Worm (Caenorhabditis elegans): Measurements from ENCODE around the gene cysl-1.

cysl-1 gene

DNA sequence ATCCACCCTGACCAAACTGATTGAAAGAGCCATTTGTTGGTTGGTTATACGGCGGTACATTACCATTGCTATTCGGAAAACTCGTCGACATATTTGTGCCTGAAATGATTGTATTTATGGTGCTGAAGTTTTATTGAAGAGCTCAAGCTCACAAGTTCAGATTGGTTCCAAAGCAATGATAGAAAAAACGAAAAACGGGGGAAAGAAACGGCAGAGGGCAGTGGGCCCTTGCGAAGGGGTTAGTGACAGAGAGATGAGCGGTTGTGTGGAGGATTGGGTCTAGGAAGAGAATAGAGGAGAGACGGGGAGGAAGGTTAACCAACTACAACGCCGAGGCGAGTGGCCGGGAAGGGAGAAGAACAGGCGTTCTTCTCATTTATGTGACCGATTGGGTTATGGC lies 23.0 kb downstream of the cysl-1 start, which contains the start of gene nra-3:
TSS of gene nra-3 (minus strand) at position 101 of the 400 bp plus-strand sequence.
- no peak for TF ChIP-seq lin-15B (tag; optimal IDR thresholded peaks at IDR 0.05)
- TF ChIP-seq nhr-76 (tag; optimal IDR thresholded peaks at IDR 0.05), result no peak
- TF ChIP-seq egl-27 (tag; optimal IDR thresholded peaks at IDR 0.05), result no peak
- TF ChIP-seq ZK546.5 (tag; optimal IDR thresholded peaks at IDR 0.05), result no peak
- no peak for TF ChIP-seq sea-2 (GFP tag; optimal IDR thresholded peaks at IDR 0.05)
- no peak for TF ChIP-seq mml-1 (tag; optimal IDR thresholded peaks at IDR 0.05)
- TF ChIP-seq tbx-2 (tag; optimal IDR thresholded peaks at IDR 0.05), result no peak
- TF ChIP-seq nhr-23 (tag; optimal IDR thresholded peaks at IDR 0.05), result no peak
- no peak for TF ChIP-seq nhr-11 (tag; optimal IDR thresholded peaks at IDR 0.05)
- TF ChIP-seq pha-4 (tag; optimal IDR thresholded peaks at IDR 0.05), result no peak
- no peak for TF ChIP-seq skn-1 (tag; optimal IDR thresholded peaks at IDR 0.05)
- TF ChIP-seq ceh-9 (tag; optimal IDR thresholded peaks at IDR 0.05), result no peak
- TF ChIP-seq unc-39 (tag; optimal IDR thresholded peaks at IDR 0.05), result no peak

- TF ChIP-seq aly-2 (tag; optimal IDR thresholded peaks at IDR 0.05), result no peak
- peak; percentile 3 for TF ChIP-seq skn-1 (tag; optimal IDR thresholded peaks at IDR 0.05)
Measured at ce11 chrX:9927993-9928392, 26.3 kb downstream of the cysl-1 start.

ce11 chrX:9924962-9925361 lies 29.4 kb downstream of the cysl-1 start, which contains the start of gene ugt-23:
ugt-23 (minus strand) TSS chrX:9925173.
- no peak for TF ChIP-seq elt-3 (tag; optimal IDR thresholded peaks at IDR 0.05)
- TF ChIP-seq nhr-28 (tag; optimal IDR thresholded peaks at IDR 0.05), result no peak
- TF ChIP-seq nhr-12 (tag; optimal IDR thresholded peaks at IDR 0.05), result no peak
- TF ChIP-seq elt-2 (tag; optimal IDR thresholded peaks at IDR 0.05), result peak; percentile 71
- peak; percentile 39 for TF ChIP-seq pqm-1 (tag; optimal IDR thresholded peaks at IDR 0.05)
- TF ChIP-seq egl-5 (tag; optimal IDR thresholded peaks at IDR 0.05), result no peak

DNA sequence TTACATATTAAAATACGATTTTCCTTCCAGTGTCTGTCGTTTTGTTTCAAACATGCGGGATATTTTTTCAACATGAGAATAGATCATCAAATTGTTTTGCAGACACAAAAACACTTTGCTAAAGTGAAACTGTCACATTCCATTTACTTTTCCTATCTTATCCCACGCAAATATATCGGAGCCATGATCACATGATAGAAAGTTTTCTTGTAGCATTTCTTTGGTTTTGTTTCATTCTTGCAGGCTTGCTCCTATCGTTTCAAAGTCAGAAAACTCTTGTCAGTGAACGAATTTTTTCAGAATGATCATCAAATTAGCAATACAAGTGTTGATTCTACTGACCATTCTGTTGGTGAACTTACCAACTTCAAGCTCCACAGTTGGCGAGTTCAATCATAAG lies 33.1 kb downstream of the cysl-1 start, which contains the start of gene C17G1.2:
TSS of gene C17G1.2 (plus strand) at position 301 of the 400 bp plus-strand sequence.
- TF ChIP-seq ceh-9 (tag; optimal IDR thresholded peaks at IDR 0.05) (no peak), ztf-11 (tag; optimal IDR thresholded peaks at IDR 0.05) (no peak), unc-62 (GFP tag; optimal IDR thresholded peaks at IDR 0.05) (no peak), R02D3.7 (tag; optimal IDR thresholded peaks at IDR 0.05) (no peak)

DNA sequence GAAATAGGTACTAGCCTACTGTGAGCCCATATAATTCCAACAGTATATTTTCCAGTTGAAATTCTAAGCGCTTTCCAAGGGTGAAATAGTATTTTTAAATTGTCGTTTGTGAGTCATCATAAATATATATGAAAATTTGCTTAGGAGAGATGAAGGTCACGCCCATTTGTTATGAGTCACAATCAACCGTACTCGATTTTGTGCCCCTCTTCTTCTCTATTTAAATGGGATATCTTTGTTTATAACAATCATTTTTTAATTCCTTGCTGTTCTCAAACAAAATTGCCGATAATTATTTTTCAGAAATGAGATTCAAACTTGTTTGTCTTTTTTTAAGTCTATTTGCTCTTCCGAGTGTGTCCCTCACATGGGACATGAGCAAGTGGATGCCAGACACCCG lies 35.3 kb downstream of the cysl-1 start, which contains the start of gene folr-1:
TSS of gene folr-1 (plus strand) at position 301 of the 400 bp plus-strand sequence.
- no peak for TF ChIP-seq mml-1 (tag; optimal IDR thresholded peaks at IDR 0.05)
- no peak for TF ChIP-seq lsy-12 (tag; optimal IDR thresholded peaks at IDR 0.05)
- no peak for TF ChIP-seq nhr-237 (tag; optimal IDR thresholded peaks at IDR 0.05)
- no peak for TF ChIP-seq skn-1 (tag; optimal IDR thresholded peaks at IDR 0.05)
- TF ChIP-seq daf-12 (tag; optimal IDR thresholded peaks at IDR 0.05), result no peak
- no peak for TF ChIP-seq unc-62 (GFP tag; optimal IDR thresholded peaks at IDR 0.05)
- TF ChIP-seq snpc-4 (tag; optimal IDR thresholded peaks at IDR 0.05), result no peak
- TF ChIP-seq fkh-2 (tag; optimal IDR thresholded peaks at IDR 0.05), result no peak
- no peak for TF ChIP-seq nhr-76 (tag; optimal IDR thresholded peaks at IDR 0.05)
- no peak for TF ChIP-seq ceh-82 (tag; optimal IDR thresholded peaks at IDR 0.05)

DNA sequence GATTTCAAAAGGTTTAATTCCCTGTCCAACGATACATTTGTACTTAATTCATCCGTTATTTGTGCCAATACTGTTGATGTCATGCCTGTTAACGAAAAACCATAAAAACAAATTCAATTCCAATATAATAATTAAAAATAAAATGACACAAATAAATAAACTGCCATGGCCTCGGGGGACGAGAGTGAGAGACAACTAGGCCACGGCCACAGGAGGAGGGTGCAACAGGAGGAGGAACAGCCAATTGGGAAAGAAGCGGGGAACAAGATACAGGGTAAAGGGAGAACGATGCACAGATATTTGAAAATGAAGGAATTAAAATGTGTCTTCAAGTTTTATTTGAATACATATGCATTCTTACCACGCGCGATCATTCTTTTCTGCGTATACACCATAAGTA lies 37.0 kb downstream of the cysl-1 start, which contains the start of gene F21G4.6:
TSS of gene F21G4.6 (minus strand) at position 87 of the 400 bp plus-strand sequence.
- TF ChIP-seq nhr-76 (tag; optimal IDR thresholded peaks at IDR 0.05) (no peak), nfya-1 (tag; optimal IDR thresholded peaks at IDR 0.05; ENCODE audit: insufficient read depth) (peak; percentile 78)

DNA sequence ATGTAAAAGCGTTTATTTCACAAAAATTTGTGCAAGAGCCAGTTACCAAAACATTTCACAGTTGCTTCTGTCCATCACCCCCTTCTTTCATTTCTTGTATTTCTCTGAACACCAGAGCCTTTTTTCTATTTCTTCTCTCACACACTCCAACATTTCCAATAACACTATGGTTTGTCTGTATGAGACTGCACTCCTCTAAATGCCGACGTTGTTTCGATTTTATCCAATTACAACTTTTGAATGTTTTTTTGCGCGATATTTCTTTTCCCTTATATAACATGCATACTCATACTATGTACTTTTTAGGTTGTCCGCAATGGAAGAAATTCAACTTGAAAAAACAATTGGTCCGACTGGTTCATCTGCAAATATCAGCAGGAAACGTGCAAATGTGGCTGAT lies 48.5 kb downstream of the cysl-1 start, which contains the start of gene F21G4.5:
TSS of gene F21G4.5 (plus strand) at position 301 of the 400 bp plus-strand sequence.
- TF ChIP-seq ZK546.5 (tag; optimal IDR thresholded peaks at IDR 0.05) (no peak), nhr-28 (tag; optimal IDR thresholded peaks at IDR 0.05) (no peak), unc-62 (GFP tag; optimal IDR thresholded peaks at IDR 0.05) (no peak), egl-27 (tag; optimal IDR thresholded peaks at IDR 0.05) (no peak), eor-1 (tag; optimal IDR thresholded peaks at IDR 0.05) (no peak), nhr-23 (tag; optimal IDR thresholded peaks at IDR 0.05) (no peak), nhr-67 (tag; optimal IDR thresholded peaks at IDR 0.05) (no peak), elt-1 (tag; optimal IDR thresholded peaks at IDR 0.05) (no peak), nhr-237 (tag; optimal IDR thresholded peaks at IDR 0.05) (no peak), snpc-4 (tag; optimal IDR thresholded peaks at IDR 0.05) (no peak), nhr-25 (tag; optimal IDR thresholded peaks at IDR 0.05) (no peak), aly-2 (tag; optimal IDR thresholded peaks at IDR 0.05) (no peak), ztf-11 (tag; optimal IDR thresholded peaks at IDR 0.05) (no peak), nhr-12 (tag; optimal IDR thresholded peaks at IDR 0.05) (no peak), ceh-16 (tag; optimal IDR thresholded peaks at IDR 0.05) (no peak), nhr-43 (tag; optimal IDR thresholded peaks at IDR 0.05; ENCODE audit: poor library complexity, severe bottlenecking) (no peak), skn-1 (tag; optimal IDR thresholded peaks at IDR 0.05) (no peak)
